Worm (Caenorhabditis elegans) whole organism, L4 larva: ENCODE data around the gene unc-39.

Source experiments
- D1046.2 ChIP-seq: fragments of 200-800 bp; sonication (Bioruptor generic); IDR thresholded peaks from 2 replicates; pipeline ENCODE4 v1.3.6; 2022; ENCODE audit warnings: missing genetic modification characterization, missing compliant biosample characterization
- F10B5.3 ChIP-seq: sonication (generic microtip); optimal IDR thresholded peaks from 2 replicates; lab custom pipeline; 2016; ENCODE audit warnings: mild to moderate bottlenecking, missing genetic modification characterization, missing compliant biosample characterization
- ZK337.2 ChIP-seq: fragments of 200-800 bp; sonication (Bioruptor generic); IDR thresholded peaks from 2 replicates; pipeline ENCODE4 v1.3.6; 2022; ENCODE audit warnings: missing genetic modification reagents, missing genetic modification characterization, missing compliant biosample characterization
- ces-1 ChIP-seq: fragments of 150-350 bp; sonication (generic microtip); optimal IDR thresholded peaks from 4 replicates; lab custom pipeline; 2014; ENCODE audit warnings: missing biosample characterization, missing genetic modification reagents, missing genetic modification characterization
- dpl-1 ChIP-seq: fragments of 150-350 bp; optimal IDR thresholded peaks from 2 replicates; lab custom pipeline; 2014; ENCODE audit warnings: missing biosample characterization, missing genetic modification reagents, missing genetic modification characterization
- duxl-1 ChIP-seq: sonication (generic microtip); optimal IDR thresholded peaks from 2 replicates; lab custom pipeline; 2016; ENCODE audit warnings: mild to moderate bottlenecking, missing genetic modification characterization, moderate library complexity, missing compliant biosample characterization; ENCODE audit not compliant: poor library complexity
- dve-1 ChIP-seq: sonication (generic microtip); optimal IDR thresholded peaks from 2 replicates; lab custom pipeline; 2017; ENCODE audit warnings: antibody characterized with exemption, mild to moderate bottlenecking, missing genetic modification characterization, missing compliant biosample characterization; ENCODE audit not compliant: insufficient read depth
- fos-1 ChIP-seq: fragments of 150-350 bp; optimal IDR thresholded peaks from 2 replicates; lab custom pipeline; 2014; ENCODE audit warnings: missing biosample characterization, missing genetic modification characterization
- gei-8 ChIP-seq: fragments of 200-800 bp; sonication (Bioruptor generic); optimal IDR thresholded peaks from 2 replicates; lab custom pipeline; 2018; ENCODE audit warnings: mild to moderate bottlenecking, missing genetic modification characterization, missing compliant biosample characterization
- hlh-11 ChIP-seq: fragments of 200-800 bp; sonication (Bioruptor generic); optimal IDR thresholded peaks from 2 replicates; lab custom pipeline; 2018; ENCODE audit warnings: mild to moderate bottlenecking, missing genetic modification characterization, missing compliant biosample characterization
- hmg-1.1 ChIP-seq: fragments of 200-800 bp; sonication (Bioruptor generic); IDR thresholded peaks from 2 replicates; pipeline ENCODE4 v1.3.6; 2022; ENCODE audit warnings: missing genetic modification reagents, missing genetic modification characterization, missing compliant biosample characterization
- lin-13 ChIP-seq: fragments of 150-350 bp; optimal IDR thresholded peaks from 2 replicates; lab custom pipeline; 2014; ENCODE audit warnings: missing biosample characterization, missing genetic modification reagents, missing genetic modification characterization
- lir-3 ChIP-seq: sonication (generic microtip); optimal IDR thresholded peaks from 2 replicates; lab custom pipeline; 2016; ENCODE audit warnings: mild to moderate bottlenecking, missing genetic modification characterization, missing compliant biosample characterization
- madf-5 ChIP-seq, 2 experiments: fragments of 200-800 bp; sonication (Bioruptor generic); IDR thresholded peaks; 2 replicates each; pipeline ENCODE4 v1.3.6; 2022; ENCODE audit warnings: missing compliant biosample characterization in 2 of 2, missing genetic modification characterization in 2 of 2
- mes-2 ChIP-seq: sonication (generic microtip); optimal IDR thresholded peaks from 2 replicates; lab custom pipeline; 2016; ENCODE audit warnings: missing genotype, mild to moderate bottlenecking, missing genetic modification characterization, missing compliant biosample characterization; ENCODE audit not compliant: poor library complexity, severe bottlenecking
- mxl-2 ChIP-seq: fragments of 200-800 bp; sonication (Bioruptor generic); conservative IDR thresholded peaks from 2 replicates; pipeline ENCODE4 v1.3.6; 2022; ENCODE audit warnings: missing genetic modification reagents, missing genetic modification characterization, missing compliant biosample characterization
- nhr-237 ChIP-seq: sonication (generic microtip); optimal IDR thresholded peaks from 2 replicates; lab custom pipeline; 2017; ENCODE audit warnings: missing biosample characterization, missing genetic modification characterization
- nhr-41 ChIP-seq: fragments of 200-800 bp; sonication (Bioruptor generic); IDR thresholded peaks from 2 replicates; pipeline ENCODE4 v1.3.6; 2022; ENCODE audit warnings: missing genetic modification reagents, missing genetic modification characterization, missing compliant biosample characterization
- nhr-42 ChIP-seq: fragments of 200-800 bp; sonication (Bioruptor generic); IDR thresholded peaks from 2 replicates; pipeline ENCODE4 v1.3.6; 2022; ENCODE audit warnings: missing genetic modification characterization, missing compliant biosample characterization
- nhr-6 ChIP-seq: fragments of 150-350 bp; optimal IDR thresholded peaks from 2 replicates; lab custom pipeline; 2014; ENCODE audit warnings: missing biosample characterization, missing genetic modification characterization
- nhr-77 ChIP-seq: fragments of 150-350 bp; optimal IDR thresholded peaks from 2 replicates; lab custom pipeline; 2014; ENCODE audit warnings: missing biosample characterization, missing genetic modification characterization
- set-16 ChIP-seq: fragments of 200-800 bp; sonication (Bioruptor generic); IDR thresholded peaks from 2 replicates; pipeline ENCODE4 v1.3.6; 2022; ENCODE audit warnings: missing genetic modification reagents, missing genetic modification characterization, missing compliant biosample characterization
- skn-1 ChIP-seq: fragments of 150-350 bp; optimal IDR thresholded peaks from 2 replicates; lab custom pipeline; 2014; ENCODE audit warnings: missing biosample characterization, missing genetic modification characterization
- snpc-1.2 ChIP-seq: fragments of 200-800 bp; sonication (Bioruptor generic); IDR thresholded peaks from 2 replicates; pipeline ENCODE4 v1.3.6; 2022; ENCODE audit warnings: missing genetic modification reagents, missing genetic modification characterization, missing compliant biosample characterization
- unc-130 ChIP-seq: sonication (generic microtip); optimal IDR thresholded peaks from 2 replicates; lab custom pipeline; 2016; ENCODE audit warnings: missing genetic modification reagents, missing genetic modification characterization, missing compliant biosample characterization
- unc-39 ChIP-seq: sonication (generic microtip); optimal IDR thresholded peaks from 2 replicates; lab custom pipeline; 2017; ENCODE audit warnings: missing biosample characterization, missing genetic modification characterization
- zag-1 ChIP-seq: fragments of 150-350 bp; optimal IDR thresholded peaks from 2 replicates; lab custom pipeline; 2014; ENCODE audit warnings: missing biosample characterization, missing genetic modification characterization
- zfp-2 ChIP-seq: sonication (generic microtip); optimal IDR thresholded peaks from 2 replicates; lab custom pipeline; 2016; ENCODE audit warnings: mild to moderate bottlenecking, missing genetic modification characterization, missing compliant biosample characterization
- zip-11 ChIP-seq: fragments of 200-800 bp; sonication (Bioruptor generic); IDR thresholded peaks from 2 replicates; pipeline ENCODE4 v1.3.6; 2022; ENCODE audit warnings: missing genetic modification characterization, missing compliant biosample characterization

unc-39 gene

DNA sequence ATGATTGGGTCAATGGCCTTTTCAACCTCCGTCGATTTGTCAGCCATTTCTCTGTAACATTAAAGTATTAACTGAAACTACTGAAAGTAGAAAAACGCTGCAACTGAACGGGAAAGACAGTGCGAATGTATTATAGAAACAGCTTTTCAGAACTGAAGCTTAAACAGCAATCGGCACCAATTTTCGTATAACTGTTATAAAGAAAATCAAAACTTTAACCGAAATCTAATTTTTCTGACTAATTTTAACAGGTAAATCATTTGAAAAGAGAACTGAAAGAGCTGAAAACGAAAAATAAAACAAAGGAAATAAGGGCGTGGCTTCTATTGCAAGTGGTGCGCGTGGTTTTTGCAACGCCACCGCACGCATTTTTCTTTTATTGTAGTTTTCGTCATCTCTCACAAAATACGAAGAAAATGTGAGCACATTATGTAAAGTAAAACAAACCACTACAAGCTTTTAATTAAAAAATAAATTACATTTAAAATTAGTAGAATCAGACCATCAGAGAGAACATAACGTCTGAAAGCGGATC is 52.2 kb downstream of the unc-39 start, which contains the start of gene rrsr-1:
Gene rrsr-1 (minus strand): TSS at position 51 of the 535 bp plus-strand sequence.
- no peak for TF ChIP-seq nhr-237 (tag; lab: Kevin White, UChicago)
- no peak for TF ChIP-seq nhr-77 (tag; lab: Kevin White, UChicago)
- no peak for TF ChIP-seq fos-1 (tag; lab: Kevin White, UChicago)
- TF ChIP-seq zip-11 (GFP tag; lab: Robert Waterston, UW), result no peak
- TF ChIP-seq snpc-1.2 (GFP tag; lab: Robert Waterston, UW), result no peak
- TF ChIP-seq unc-39 (tag; lab: Kevin White, UChicago), result no peak
- no peak for TF ChIP-seq gei-8
- TF ChIP-seq duxl-1 (tag; lab: Kevin White, UChicago), result no peak
- no peak for TF ChIP-seq ZK337.2
- no peak for TF ChIP-seq hlh-11 (tag; lab: Kevin White, UChicago)
- no peak for TF ChIP-seq zag-1 (tag; lab: Kevin White, UChicago)
- TF ChIP-seq hmg-1.1, result peak; percentile 40; the same call in 1 of the 2 replicates
- TF ChIP-seq zfp-2 (tag; lab: Kevin White, UChicago), result no peak
- TF ChIP-seq skn-1 (tag; lab: Kevin White, UChicago), result no peak
- TF ChIP-seq nhr-42 (GFP tag; lab: Robert Waterston, UW), result no peak
- TF ChIP-seq mes-2 (tag; lab: Kevin White, UChicago), result peak; percentile 88
- TF ChIP-seq set-16 (GFP tag; lab: Robert Waterston, UW), result no peak
- no peak for TF ChIP-seq dve-1 (tag; lab: Kevin White, UChicago)
- no peak for TF ChIP-seq madf-5 (GFP tag; IDR thresholded peaks at IDR 0.05; lab: Robert Waterston, UW)
- TF ChIP-seq unc-130 (GFP tag; lab: Kevin White, UChicago), result peak; percentile 36
- TF ChIP-seq D1046.2 (GFP tag; lab: Robert Waterston, UW), result no peak
- peak; percentile 86 for TF ChIP-seq nhr-6 (tag; lab: Kevin White, UChicago)
- TF ChIP-seq lir-3 (tag; lab: Kevin White, UChicago), result no peak
- TF ChIP-seq ces-1, result no peak
- TF ChIP-seq lin-13 (GFP tag; lab: Kevin White, UChicago), result peak; percentile 18
- TF ChIP-seq mxl-2 (GFP tag; lab: Robert Waterston, UW), result no peak
- TF ChIP-seq nhr-41 (GFP tag; lab: Robert Waterston, UW), result no peak
- TF ChIP-seq F10B5.3, result no peak
- peak; percentile 29 for TF ChIP-seq dpl-1
